Fruit fly (Drosophila melanogaster): ENCODE data around the gene rdgB.

The rdgB gene

dm6 chrX:13721934-13722333 is 40.6 kb upstream of the rdgB start, which contains the start of the genes Mrgn1 and mus101 (continued):
- TF ChIP-seq NC2β (GFP tag; optimal IDR thresholded peaks at IDR 0.05) (no peak), CG34422 (GFP tag; IDR thresholded peaks at IDR 0.05) (no peak), sens (GFP tag) (peak; percentile 73), CG4617 (GFP tag; optimal IDR thresholded peaks at IDR 0.05; ENCODE audit: borderline replicate concordance) (peak; percentile 62), pzg (GFP tag; optimal IDR thresholded peaks at IDR 0.05) (peak; percentile 76), CG8765 (GFP tag; IDR thresholded peaks at IDR 0.05) (no peak), CG12071 (GFP tag; optimal IDR thresholded peaks at IDR 0.05) (no peak), Xbp1 (GFP tag; optimal IDR thresholded peaks at IDR 0.05) (no peak), CG7963 (GFP tag; IDR thresholded peaks at IDR 0.05; ENCODE audit: partially characterized antibody) (0 out of 3 replicates have a peak, but pooled peaks have one; percentile 50), odd (GFP tag; optimal IDR thresholded peaks at IDR 0.05) (no peak), CG18619 (GFP tag; optimal IDR thresholded peaks at IDR 0.05) (no peak), CG12155 (GFP tag; optimal IDR thresholded peaks at IDR 0.05) (no peak), exex (tag; optimal IDR thresholded peaks at IDR 0.05) (no peak), CG11696 (GFP tag; IDR thresholded peaks at IDR 0.05) (no peak), CG10321 (GFP tag; IDR thresholded peaks at IDR 0.05) (no peak), al (GFP tag; IDR thresholded peaks at IDR 0.05) (no peak), CG7556 (GFP tag; optimal IDR thresholded peaks at IDR 0.05) (no peak), CG8924 (tag; optimal IDR thresholded peaks at IDR 0.05) (peak; percentile 29), CG3726 (GFP tag; IDR thresholded peaks at IDR 0.05) (no peak), CG13894 (tag; optimal IDR thresholded peaks at IDR 0.05) (no peak), CG2889 (GFP tag; IDR thresholded peaks at IDR 0.05) (no peak), unc-4 (GFP tag; IDR thresholded peaks at IDR 0.05; ENCODE audit: partially characterized antibody) (peak; percentile 85), cad (GFP tag; optimal IDR thresholded peaks at IDR 0.05) (no peak), mam (GFP tag; optimal IDR thresholded peaks at IDR 0.05) (no peak), Drgx (GFP tag; IDR thresholded peaks at IDR 0.05) (no peak), CG9797 (GFP tag; optimal IDR thresholded peaks at IDR 0.05) (peak; percentile 46), CG4360 (GFP tag; IDR thresholded peaks at IDR 0.05) (no peak), Myb (GFP tag; optimal IDR thresholded peaks at IDR 0.05) (peak; percentile 23), CG31224 (GFP tag; IDR thresholded peaks at IDR 0.05) (no peak), Lpt (GFP tag; optimal IDR thresholded peaks at IDR 0.05) (no peak), CG12659 (GFP tag; optimal IDR thresholded peaks at IDR 0.05) (peak; percentile 62), CG10147 (GFP tag; optimal IDR thresholded peaks at IDR 0.05) (no peak)

- no peak for TF ChIP-seq Dref (GFP tag; IDR thresholded peaks at IDR 0.05)
- peak; percentile 24 for TF ChIP-seq CG2120 (GFP tag; optimal IDR thresholded peaks at IDR 0.05)
- TF ChIP-seq CG17385 (GFP tag; optimal IDR thresholded peaks at IDR 0.05), result peak; percentile 21
- no peak for TF ChIP-seq pan (optimal IDR thresholded peaks at IDR 0.05)
- TF ChIP-seq pan (GFP tag; optimal IDR thresholded peaks at IDR 0.05 in 1 of 2, IDR thresholded peaks at IDR 0.05 in 1 of 2), result peak in 1 of 2 experiments; percentile 21
- TF ChIP-seq Ptx1 (GFP tag; IDR thresholded peaks at IDR 0.05), result peak; percentile 20; the same call in 1 of the 2 replicates
- TF ChIP-seq CG2889 (GFP tag; IDR thresholded peaks at IDR 0.05), result no peak
- TF ChIP-seq Doc3 (GFP tag; IDR thresholded peaks at IDR 0.05; ENCODE audit: partially characterized antibody), result no peak
- TF ChIP-seq CG10979 (tag; optimal IDR thresholded peaks at IDR 0.05), result peak; percentile 29
- no peak for TF ChIP-seq lov (optimal IDR thresholded peaks at IDR 0.05)
- TF ChIP-seq lov (GFP tag; IDR thresholded peaks at IDR 0.05), result no peak
- 0 out of 2 replicates have a peak, but pooled peaks have one; percentile 15 for TF ChIP-seq Rfx (GFP tag; IDR thresholded peaks at IDR 0.05)
- peak; percentile 33 for TF ChIP-seq CG18262 (tag; optimal IDR thresholded peaks at IDR 0.05)
- no peak for TF ChIP-seq CG12942 (GFP tag; optimal IDR thresholded peaks at IDR 0.05)
- TF ChIP-seq sens (GFP tag), result peak; percentile 70
- TF ChIP-seq gsb (GFP tag; IDR thresholded peaks at IDR 0.05), result no peak
- peak; percentile 13 for TF ChIP-seq lilli (GFP tag; optimal IDR thresholded peaks at IDR 0.05)
- TF ChIP-seq CG30403 (GFP tag; optimal IDR thresholded peaks at IDR 0.05), result peak; percentile 27
- no peak for TF ChIP-seq NC2β (GFP tag; optimal IDR thresholded peaks at IDR 0.05)
- TF ChIP-seq CG2712 (tag; optimal IDR thresholded peaks at IDR 0.05), result peak; percentile 22
- TF ChIP-seq ranshi (GFP tag; IDR thresholded peaks at IDR 0.05), result 0 out of 2 replicates have a peak, but pooled peaks have one; percentile 30
- TF ChIP-seq az2 (GFP tag; optimal IDR thresholded peaks at IDR 0.05), result peak; percentile 7
- peak; percentile 25 for TF ChIP-seq phol (tag; optimal IDR thresholded peaks at IDR 0.05)
- peak; percentile 60 for TF ChIP-seq Drgx (GFP tag; IDR thresholded peaks at IDR 0.05)
- peak; percentile 28; the same call in 1 of the 3 replicates for TF ChIP-seq row (GFP tag; IDR thresholded peaks at IDR 0.05)
Observed at dm6 chrX:13734866-13735265, 27.7 kb upstream of the rdgB start.
